Fruit fly (Drosophila melanogaster) whole organism, embryonic: Measurements from ENCODE around the gene CG32236.

Source experiments
- ATbp ChIP-seq: fragments of 200-800 bp; sonication (Bioruptor generic); optimal IDR thresholded peaks from 2 replicates; lab custom pipeline; 2017; ENCODE audit warnings: missing biosample characterization, mild to moderate bottlenecking, missing genetic modification characterization, missing genetic modification reagents
- Atf-2 ChIP-seq: fragments of 200-800 bp; sonication (Bioruptor generic); optimal IDR thresholded peaks from 2 replicates; lab custom pipeline; 2016; ENCODE audit warnings: missing biosample characterization, missing genetic modification characterization
- CG10147 ChIP-seq: fragments of 200-800 bp; sonication (Bioruptor generic); optimal IDR thresholded peaks from 2 replicates; lab custom pipeline; 2019; ENCODE audit warnings: missing biosample characterization, mild to moderate bottlenecking, missing genetic modification characterization, moderate library complexity
- CG10366 ChIP-seq: fragments of 200-800 bp; sonication (Bioruptor generic); IDR thresholded peaks from 2 replicates; pipeline ENCODE4 v1.3.6; 2022; ENCODE audit warnings: missing biosample characterization, missing genetic modification characterization
- CG11247 ChIP-seq: fragments of 200-800 bp; sonication (Bioruptor generic); IDR thresholded peaks from 2 replicates; pipeline ENCODE4 v1.3.6; 2022; ENCODE audit warnings: missing biosample characterization, missing genetic modification characterization
- CG11504 ChIP-seq: fragments of 200-800 bp; sonication (Bioruptor generic); optimal IDR thresholded peaks from 3 replicates; lab custom pipeline; 2019; ENCODE audit warnings: missing biosample characterization, mild to moderate bottlenecking, missing genetic modification characterization, moderate library complexity
- CG15601 ChIP-seq: fragments of 200-800 bp; sonication (Bioruptor generic); optimal IDR thresholded peaks from 3 replicates; lab custom pipeline; 2019; ENCODE audit warnings: missing biosample characterization, mild to moderate bottlenecking, missing genetic modification characterization, moderate library complexity
- CG1647 ChIP-seq: fragments of 200-800 bp; sonication (Bioruptor generic); optimal IDR thresholded peaks from 3 replicates; lab custom pipeline; 2016; ENCODE audit warnings: missing biosample characterization, missing genetic modification characterization
- CG16813 ChIP-seq: fragments of 200-800 bp; sonication (Bioruptor generic); IDR thresholded peaks from 3 replicates; pipeline ENCODE4 v1.3.6; 2022; ENCODE audit warnings: missing biosample characterization, missing genetic modification characterization; ENCODE audit not compliant: partially characterized antibody
- CG2202 ChIP-seq: fragments of 200-800 bp; sonication (Bioruptor generic); optimal IDR thresholded peaks from 2 replicates; lab custom pipeline; 2018; ENCODE audit warnings: missing biosample characterization, mild to moderate bottlenecking, missing genetic modification characterization
- CG2712 ChIP-seq: fragments of 200-800 bp; optimal IDR thresholded peaks from 3 replicates; lab custom pipeline; 2019; ENCODE audit warnings: missing biosample characterization, mild to moderate bottlenecking, missing genetic modification characterization, moderate library complexity
- CG4282 ChIP-seq: fragments of 200-800 bp; sonication (Bioruptor generic); optimal IDR thresholded peaks from 2 replicates; lab custom pipeline; 2016; ENCODE audit warnings: missing biosample characterization, missing genetic modification characterization
- CG4820 ChIP-seq: fragments of 200-800 bp; sonication (Bioruptor generic); optimal IDR thresholded peaks from 3 replicates; lab custom pipeline; 2016; ENCODE audit warnings: missing biosample characterization, missing genetic modification characterization
- CG4854 ChIP-seq: fragments of 200-800 bp; sonication (Bioruptor generic); optimal IDR thresholded peaks from 2 replicates; lab custom pipeline; 2016; ENCODE audit warnings: missing biosample characterization, missing genetic modification characterization, inconsistent platforms
- CG5953 ChIP-seq: fragments of 200-800 bp; sonication (Bioruptor generic); IDR thresholded peaks from 2 replicates; pipeline ENCODE4 v1.3.6; 2022; ENCODE audit warnings: missing biosample characterization, missing genetic modification characterization
- CG6765 ChIP-seq: fragments of 200-800 bp; sonication (Bioruptor generic); optimal IDR thresholded peaks from 3 replicates; lab custom pipeline; 2017; ENCODE audit warnings: missing biosample characterization, mild to moderate bottlenecking, missing genetic modification characterization
- CG6854 ChIP-seq: fragments of 200-800 bp; sonication (Bioruptor generic); optimal IDR thresholded peaks from 3 replicates; lab custom pipeline; 2017; ENCODE audit warnings: missing biosample characterization, mild to moderate bottlenecking, missing genetic modification characterization
- CG7987 ChIP-seq: fragments of 200-800 bp; sonication (Bioruptor generic); optimal IDR thresholded peaks from 2 replicates; lab custom pipeline; 2018; ENCODE audit warnings: missing biosample characterization, mild to moderate bottlenecking, missing genetic modification characterization, moderate library complexity
- CoRest ChIP-seq: fragments of 200-800 bp; sonication (Bioruptor generic); optimal IDR thresholded peaks from 3 replicates; lab custom pipeline; 2018; ENCODE audit warnings: missing biosample characterization, mild to moderate bottlenecking, missing genetic modification characterization, moderate library complexity
- Doc2 ChIP-seq: fragments of 200-800 bp; sonication (Bioruptor generic); IDR thresholded peaks from 2 replicates; pipeline ENCODE4 v1.3.6; 2022; ENCODE audit warnings: missing biosample characterization, missing genetic modification characterization
- HLH54F ChIP-seq: fragments of 200-800 bp; sonication (Bioruptor generic); optimal IDR thresholded peaks from 3 replicates; lab custom pipeline; 2016; ENCODE audit warnings: missing biosample characterization, missing genetic modification characterization
- Hmr ChIP-seq: fragments of 200-800 bp; sonication (Bioruptor generic); optimal IDR thresholded peaks from 3 replicates; lab custom pipeline; 2017; ENCODE audit warnings: mild to moderate bottlenecking, missing biosample characterization, missing genetic modification reagents, missing genetic modification characterization
- Hsf ChIP-seq: fragments of 200-800 bp; sonication (Bioruptor generic); optimal IDR thresholded peaks from 3 replicates; lab custom pipeline; 2016; ENCODE audit warnings: missing biosample characterization, missing genetic modification characterization
- Mad ChIP-seq: fragments of 200-800 bp; sonication (Bioruptor generic); optimal IDR thresholded peaks from 2 replicates; lab custom pipeline; 2016; ENCODE audit warnings: missing biosample characterization, missing genetic modification characterization
- Optix ChIP-seq: fragments of 200-800 bp; sonication (Bioruptor generic); IDR thresholded peaks from 3 replicates; pipeline ENCODE4 v1.3.6; 2022; ENCODE audit warnings: missing biosample characterization, missing genetic modification characterization
- PHDP ChIP-seq: fragments of 200-800 bp; sonication (Bioruptor generic); optimal IDR thresholded peaks from 3 replicates; lab custom pipeline; 2018; ENCODE audit warnings: missing biosample characterization, mild to moderate bottlenecking, missing genetic modification characterization, moderate library complexity
- Rx ChIP-seq: fragments of 200-800 bp; sonication (Bioruptor generic); IDR thresholded peaks from 2 replicates; pipeline ENCODE4 v1.3.6; 2022; ENCODE audit warnings: missing biosample characterization, missing genetic modification characterization
- Xbp1 ChIP-seq: fragments of 200-800 bp; sonication (Bioruptor generic); optimal IDR thresholded peaks from 3 replicates; lab custom pipeline; 2016; ENCODE audit warnings: missing biosample characterization, mild to moderate bottlenecking, missing genetic modification characterization
- aop ChIP-seq: fragments of 200-800 bp; sonication (Bioruptor generic); IDR thresholded peaks from 2 replicates; pipeline ENCODE4 v1.3.6; 2022; ENCODE audit warnings: missing biosample characterization, missing genetic modification characterization
- cad ChIP-seq: fragments of >200 bp; optimal IDR thresholded peaks from 2 replicates; lab custom pipeline; 2017; ENCODE audit warnings: missing biosample characterization, missing genetic modification characterization
- caup ChIP-seq: fragments of 200-800 bp; sonication (Bioruptor generic); optimal IDR thresholded peaks from 3 replicates; lab custom pipeline; 2017; ENCODE audit warnings: missing biosample characterization, mild to moderate bottlenecking, missing genetic modification characterization, moderate library complexity; ENCODE audit not compliant: severe bottlenecking
- croc ChIP-seq: fragments of 200-800 bp; sonication (Bioruptor generic); conservative IDR thresholded peaks from 3 replicates; pipeline ENCODE4 v1.3.6; 2022; ENCODE audit warnings: missing biosample characterization, missing genetic modification characterization
- crol ChIP-seq: fragments of 200-800 bp; sonication (Bioruptor generic); IDR thresholded peaks from 2 replicates; pipeline ENCODE4 v1.3.6; 2022; ENCODE audit warnings: missing biosample characterization, missing genetic modification characterization
- danr ChIP-seq: fragments of 200-800 bp; sonication (Bioruptor generic); IDR thresholded peaks from 2 replicates; pipeline ENCODE4 v1.3.6; 2022; ENCODE audit warnings: missing biosample characterization, missing genetic modification characterization
- emc ChIP-seq: fragments of 200-800 bp; sonication (Bioruptor generic); optimal IDR thresholded peaks from 2 replicates; lab custom pipeline; 2016; ENCODE audit warnings: missing biosample characterization, missing genetic modification characterization
- ewg ChIP-seq: fragments of 200-800 bp; sonication (Bioruptor generic); optimal IDR thresholded peaks from 3 replicates; lab custom pipeline; 2017; ENCODE audit warnings: mild to moderate bottlenecking, missing biosample characterization, missing genetic modification reagents, missing genetic modification characterization
- eyg ChIP-seq: fragments of 200-800 bp; sonication (Bioruptor generic); optimal IDR thresholded peaks from 3 replicates; lab custom pipeline; 2016; ENCODE audit warnings: missing biosample characterization, missing genetic modification characterization
- fd102C ChIP-seq: fragments of 200-800 bp; sonication (Bioruptor generic); optimal IDR thresholded peaks from 2 replicates; lab custom pipeline; 2018; ENCODE audit warnings: missing biosample characterization, mild to moderate bottlenecking, missing genetic modification characterization, moderate library complexity
- gcm ChIP-seq: fragments of 200-800 bp; sonication (Bioruptor generic); optimal IDR thresholded peaks from 2 replicates; lab custom pipeline; 2019; ENCODE audit warnings: missing biosample characterization, mild to moderate bottlenecking, missing genetic modification characterization, moderate library complexity
- gsb ChIP-seq: fragments of 200-800 bp; sonication (Bioruptor generic); IDR thresholded peaks from 2 replicates; pipeline ENCODE4 v1.3.6; 2022; ENCODE audit warnings: missing biosample characterization, missing genetic modification characterization
- jigr1 ChIP-seq: fragments of 200-800 bp; sonication (Bioruptor generic); IDR thresholded peaks from 3 replicates; pipeline ENCODE4 v1.3.6; 2022; ENCODE audit warnings: missing biosample characterization, missing genetic modification characterization
- kay ChIP-seq: fragments of 200-800 bp; sonication (Bioruptor generic); optimal IDR thresholded peaks from 2 replicates; lab custom pipeline; 2016; ENCODE audit warnings: missing biosample characterization, missing genetic modification characterization
- lola ChIP-seq, 3 experiments: fragments of >200 bp in 2 of 3; fragments of 200-800 bp in 1 of 3; sonication (Bioruptor generic) in 1 of 3; optimal IDR thresholded peaks; 2 replicates each; lab custom pipeline; 2017 to 2019; ENCODE audit warnings: missing biosample characterization in 3 of 3, missing genetic modification characterization in 3 of 3, mild to moderate bottlenecking in 1 of 3, moderate library complexity in 1 of 3
- odd ChIP-seq: fragments of 200-800 bp; sonication (Bioruptor generic); optimal IDR thresholded peaks from 2 replicates; lab custom pipeline; 2017; ENCODE audit warnings: missing biosample characterization, mild to moderate bottlenecking, missing genetic modification characterization
- org-1 ChIP-seq: fragments of 200-800 bp; sonication (Bioruptor generic); optimal IDR thresholded peaks from 2 replicates; lab custom pipeline; 2017; ENCODE audit warnings: missing biosample characterization, missing genetic modification characterization
- sens-2 ChIP-seq: fragments of 200-800 bp; sonication (Bioruptor generic); IDR thresholded peaks from 2 replicates; pipeline ENCODE4 v1.3.6; 2022; ENCODE audit warnings: missing biosample characterization, missing genetic modification characterization
- tap ChIP-seq: fragments of 200-800 bp; optimal IDR thresholded peaks from 3 replicates; lab custom pipeline; 2019; ENCODE audit warnings: missing biosample characterization, mild to moderate bottlenecking, missing genetic modification characterization, moderate library complexity
- tup ChIP-seq: fragments of 200-800 bp; sonication (Bioruptor generic); optimal IDR thresholded peaks from 2 replicates; lab custom pipeline; 2016; ENCODE audit warnings: missing biosample characterization, mild to moderate bottlenecking, missing genetic modification characterization, moderate library complexity
- wdn ChIP-seq: fragments of 200-800 bp; sonication (Bioruptor generic); IDR thresholded peaks from 2 replicates; pipeline ENCODE4 v1.3.6; 2022; ENCODE audit warnings: missing biosample characterization, missing genetic modification characterization

CG32236 gene

DNA sequence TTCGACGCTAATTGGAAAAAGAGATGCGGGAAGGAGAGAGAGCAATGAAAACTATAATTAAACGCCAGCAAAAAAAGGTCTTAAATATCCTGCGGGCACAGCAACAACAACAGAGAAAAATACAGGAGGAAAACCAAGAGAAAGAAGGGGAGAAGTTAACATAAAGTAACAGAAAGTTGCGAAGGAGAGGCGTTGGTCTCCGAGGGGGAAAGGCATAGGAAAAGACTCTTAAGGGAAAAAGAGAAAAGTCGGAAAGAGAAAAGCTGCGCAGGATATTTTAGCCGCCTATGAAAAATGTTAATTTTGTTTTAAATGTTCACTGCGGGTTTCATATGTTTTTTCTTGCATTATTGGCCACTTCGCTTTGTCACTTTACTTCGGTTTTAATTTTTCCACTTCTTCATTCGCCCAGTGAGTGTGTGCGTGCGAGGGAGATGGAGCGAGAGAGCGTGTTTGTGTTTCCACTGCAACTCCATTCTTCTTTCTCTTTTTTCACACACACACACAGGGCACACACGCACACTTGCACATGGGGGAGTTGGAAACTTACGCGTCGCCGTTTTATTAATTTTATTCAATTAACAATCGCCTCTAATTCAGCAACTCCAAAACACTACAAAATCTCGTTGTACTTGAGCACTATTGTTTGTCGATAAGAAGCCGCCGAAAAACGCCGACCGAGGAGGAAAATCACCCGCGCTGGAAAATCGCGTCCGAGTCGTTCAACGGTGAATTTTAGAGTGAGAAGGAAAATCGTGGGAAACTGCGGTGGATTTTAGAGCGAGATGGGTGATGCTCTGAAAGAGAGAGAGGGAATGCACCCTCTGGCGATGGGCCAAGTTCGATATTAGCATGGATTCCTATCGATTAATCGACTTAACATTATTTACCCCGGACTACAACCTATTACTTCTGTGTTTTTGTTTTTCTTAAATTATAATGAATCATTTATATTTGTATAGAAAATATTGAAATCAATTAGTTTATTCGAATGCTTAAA is 41.5 kb downstream of the CG32236 start, which contains the start of gene Src64B (continued):
- TF ChIP-seq cad (GFP tag; lab: Kevin White, UChicago), result no peak
- TF ChIP-seq odd (GFP tag; lab: Kevin White, UChicago), result peak; percentile 9
- TF ChIP-seq HLH54F (GFP tag; lab: Kevin White, UChicago), result no peak
- TF ChIP-seq CG11504 (tag; lab: Kevin White, UChicago), result peak; percentile 10
- TF ChIP-seq sens-2, result no peak
- TF ChIP-seq CG10366, result no peak
- peak; percentile 33 for TF ChIP-seq caup (GFP tag; lab: Kevin White, UChicago)
- TF ChIP-seq CG4282 (GFP tag; lab: Kevin White, UChicago), result no peak
- no peak for TF ChIP-seq Xbp1
- peak; percentile 56 for TF ChIP-seq CG7987 (GFP tag; lab: Kevin White, UChicago)
- no peak for TF ChIP-seq Mad (GFP tag; lab: Kevin White, UChicago)
- TF ChIP-seq CoRest (tag; lab: Kevin White, UChicago), result no peak
- TF ChIP-seq ewg, result peak; percentile 67
- no peak for TF ChIP-seq tup (GFP tag; lab: Kevin White, UChicago)
- TF ChIP-seq CG15601 (tag; lab: Kevin White, UChicago), result peak; percentile 23
- TF ChIP-seq CG4820 (GFP tag; lab: Kevin White, UChicago), result no peak
- peak; percentile 74 for TF ChIP-seq CG16813 (GFP tag; lab: Robert Waterston, UW)
- TF ChIP-seq wdn (GFP tag; lab: Robert Waterston, UW), result no peak
- TF ChIP-seq CG4854, result no peak
- TF ChIP-seq emc (GFP tag; lab: Kevin White, UChicago), result no peak
- no peak for TF ChIP-seq CG5953 (GFP tag; lab: Robert Waterston, UW)
- peak; percentile 31 for TF ChIP-seq CG2712 (tag; lab: Kevin White, UChicago)
- no peak for TF ChIP-seq CG6854 (GFP tag; lab: Kevin White, UChicago)
- TF ChIP-seq CG11247, result no peak
- no peak for TF ChIP-seq danr
- TF ChIP-seq croc (GFP tag; lab: Robert Waterston, UW), result no peak
- no peak for TF ChIP-seq Rx (GFP tag; lab: Robert Waterston, UW)
- no peak for TF ChIP-seq Optix (GFP tag; lab: Robert Waterston, UW)
- no peak for TF ChIP-seq CG6765 (GFP tag; lab: Kevin White, UChicago)
- TF ChIP-seq Doc2 (GFP tag; lab: Robert Waterston, UW), result no peak
- peak; percentile 33; the same call in 1 of the 2 replicates for TF ChIP-seq crol (GFP tag; lab: Robert Waterston, UW)
- TF ChIP-seq PHDP (tag; lab: Kevin White, UChicago), result peak; percentile 38
- TF ChIP-seq eyg, result peak; percentile 13
- no peak for TF ChIP-seq org-1
- no peak for TF ChIP-seq fd102C (GFP tag; lab: Kevin White, UChicago)
- no peak for TF ChIP-seq Atf-2 (GFP tag; lab: Kevin White, UChicago)
- no peak for TF ChIP-seq CG10147 (GFP tag; lab: Kevin White, UChicago)
- TF ChIP-seq CG2202, result no peak
- TF ChIP-seq lola (GFP tag; optimal IDR thresholded peaks at IDR 0.05; lab: Kevin White, UChicago), result no peak
- TF ChIP-seq gsb, result no peak
- TF ChIP-seq aop (GFP tag; lab: Robert Waterston, UW), result no peak
- TF ChIP-seq ATbp, result no peak
- TF ChIP-seq gcm, result peak; percentile 6
- no peak for TF ChIP-seq tap (tag; lab: Kevin White, UChicago)
- TF ChIP-seq Hsf (GFP tag; lab: Kevin White, UChicago), result no peak
- no peak for TF ChIP-seq kay (GFP tag; lab: Kevin White, UChicago)
- peak; percentile 38 for TF ChIP-seq Hmr (GFP tag; lab: Kevin White, UChicago)
- peak; percentile 88; the same call in 1 of the 3 replicates for TF ChIP-seq jigr1 (GFP tag; lab: Robert Waterston, UW)
- TF ChIP-seq CG1647 (GFP tag; lab: Kevin White, UChicago), result no peak
